Fruit fly (Drosophila melanogaster) whole organism, embryonic: ENCODE measurements around the gene CG15198.

ENCODE experiments used
- Bteb2 ChIP-seq: fragments of 200-800 bp; sonication (Bioruptor generic); optimal IDR thresholded peaks from 2 replicates; lab custom pipeline; 2016; ENCODE audit warnings: missing biosample characterization, missing genetic modification characterization
- CG10366 ChIP-seq: fragments of 200-800 bp; sonication (Bioruptor generic); IDR thresholded peaks from 2 replicates; pipeline ENCODE4 v1.3.6; 2022; ENCODE audit warnings: missing biosample characterization, missing genetic modification characterization
- CG11456 ChIP-seq: fragments of 200-800 bp; sonication (Bioruptor generic); IDR thresholded peaks from 3 replicates; pipeline ENCODE4 v1.3.6; 2022; ENCODE audit warnings: missing biosample characterization, missing genetic modification characterization
- CG12299 ChIP-seq: fragments of 200-800 bp; sonication (Bioruptor generic); optimal IDR thresholded peaks from 2 replicates; lab custom pipeline; 2018; ENCODE audit warnings: missing biosample characterization, mild to moderate bottlenecking, missing genetic modification characterization
- CG12769 ChIP-seq: fragments of 200-800 bp; sonication (Bioruptor generic); optimal IDR thresholded peaks from 2 replicates; lab custom pipeline; 2019; ENCODE audit warnings: missing biosample characterization, mild to moderate bottlenecking, missing genetic modification characterization, moderate library complexity
- CG13775 ChIP-seq: fragments of 200-800 bp; sonication (Bioruptor generic); optimal IDR thresholded peaks from 3 replicates; lab custom pipeline; 2017; ENCODE audit warnings: missing biosample characterization, mild to moderate bottlenecking, missing genetic modification characterization
- CG17328 ChIP-seq: fragments of 200-800 bp; sonication (Bioruptor generic); IDR thresholded peaks from 2 replicates; pipeline ENCODE4 v1.3.6; 2022; ENCODE audit warnings: missing biosample characterization, missing genetic modification characterization
- CG30431 ChIP-seq: fragments of 200-800 bp; sonication (Bioruptor generic); optimal IDR thresholded peaks from 2 replicates; lab custom pipeline; 2017; ENCODE audit warnings: missing biosample characterization, missing genetic modification characterization
- CG31365 ChIP-seq: fragments of 200-800 bp; sonication (Bioruptor generic); optimal IDR thresholded peaks from 2 replicates; lab custom pipeline; 2018; ENCODE audit warnings: missing biosample characterization, mild to moderate bottlenecking, missing genetic modification characterization
- CG32772 ChIP-seq: fragments of 200-800 bp; sonication (Bioruptor generic); IDR thresholded peaks from 2 replicates; pipeline ENCODE4 v1.3.6; 2022; ENCODE audit warnings: missing biosample characterization, missing genetic modification characterization
- CG6791 ChIP-seq: fragments of 200-800 bp; sonication (Bioruptor generic); IDR thresholded peaks from 3 replicates; pipeline ENCODE4 v1.3.6; 2022; ENCODE audit warnings: missing biosample characterization, missing genetic modification characterization; ENCODE audit not compliant: partially characterized antibody
- CG6854 ChIP-seq: fragments of 200-800 bp; sonication (Bioruptor generic); optimal IDR thresholded peaks from 3 replicates; lab custom pipeline; 2017; ENCODE audit warnings: missing biosample characterization, mild to moderate bottlenecking, missing genetic modification characterization
- CG8290 ChIP-seq, 3 experiments: fragments of 200-800 bp; sonication (Bioruptor generic); optimal IDR thresholded peaks; 2 replicates each; lab custom pipeline; 2016 to 2019; ENCODE audit warnings: missing biosample characterization in 3 of 3, missing genetic modification characterization in 3 of 3, mild to moderate bottlenecking in 2 of 3, moderate library complexity in 1 of 3
- CG9215 ChIP-seq: fragments of 200-800 bp; sonication (Bioruptor generic); IDR thresholded peaks from 2 replicates; pipeline ENCODE4 v1.3.6; 2022; ENCODE audit warnings: missing biosample characterization, missing genetic modification characterization
- CG9797 ChIP-seq: fragments of 200-800 bp; sonication (Bioruptor generic); optimal IDR thresholded peaks from 3 replicates; lab custom pipeline; 2018; ENCODE audit warnings: missing biosample characterization, mild to moderate bottlenecking, missing genetic modification characterization
- CTCF ChIP-seq: fragments of 200-800 bp; sonication (Bioruptor generic); optimal IDR thresholded peaks from 2 replicates; lab custom pipeline; 2017; ENCODE audit warnings: missing biosample characterization, mild to moderate bottlenecking, missing genetic modification characterization, moderate library complexity
- Deaf1 ChIP-seq: fragments of 200-800 bp; optimal IDR thresholded peaks from 3 replicates; lab custom pipeline; 2019; ENCODE audit warnings: missing biosample characterization, mild to moderate bottlenecking, missing genetic modification characterization, moderate library complexity
- HHEX ChIP-seq: fragments of 200-800 bp; sonication (Bioruptor generic); optimal IDR thresholded peaks from 3 replicates; lab custom pipeline; 2017; ENCODE audit warnings: missing biosample characterization, mild to moderate bottlenecking, missing genetic modification characterization, missing genetic modification reagents
- Hmx ChIP-seq: fragments of 200-800 bp; sonication (Bioruptor generic); optimal IDR thresholded peaks from 2 replicates; lab custom pipeline; 2016; ENCODE audit warnings: missing biosample characterization, missing genetic modification characterization
- Jarid2 ChIP-seq: fragments of 200-800 bp; sonication (Bioruptor generic); optimal IDR thresholded peaks from 3 replicates; lab custom pipeline; 2017; ENCODE audit warnings: mild to moderate bottlenecking, missing biosample characterization, missing genetic modification reagents, missing genetic modification characterization
- Nf-YA ChIP-seq: fragments of 200-800 bp; sonication (Bioruptor generic); IDR thresholded peaks from 2 replicates; pipeline ENCODE4 v1.3.6; 2022; ENCODE audit warnings: missing biosample characterization, missing genetic modification characterization
- Oli ChIP-seq: fragments of 200-800 bp; sonication (Bioruptor generic); optimal IDR thresholded peaks from 2 replicates; lab custom pipeline; 2018; ENCODE audit warnings: missing biosample characterization, mild to moderate bottlenecking, missing genetic modification characterization, moderate library complexity
- Optix ChIP-seq: fragments of 200-800 bp; sonication (Bioruptor generic); IDR thresholded peaks from 3 replicates; pipeline ENCODE4 v1.3.6; 2022; ENCODE audit warnings: missing biosample characterization, missing genetic modification characterization
- Ptx1 ChIP-seq: fragments of 200-800 bp; sonication (Bioruptor generic); IDR thresholded peaks from 2 replicates; pipeline ENCODE4 v1.3.6; 2022; ENCODE audit warnings: missing biosample characterization, missing genetic modification characterization
- Sox102F ChIP-seq: fragments of 200-800 bp; sonication (Bioruptor generic); optimal IDR thresholded peaks from 2 replicates; lab custom pipeline; 2018; ENCODE audit warnings: missing biosample characterization, mild to moderate bottlenecking, missing genetic modification characterization, moderate library complexity
- abd-A ChIP-seq: fragments of 200-800 bp; sonication (Bioruptor generic); optimal IDR thresholded peaks from 3 replicates; lab custom pipeline; 2019; ENCODE audit warnings: missing biosample characterization, mild to moderate bottlenecking, missing genetic modification characterization, moderate library complexity
- bbx ChIP-seq: fragments of 200-800 bp; sonication (Bioruptor generic); IDR thresholded peaks from 2 replicates; pipeline ENCODE4 v1.3.6; 2022; ENCODE audit warnings: missing biosample characterization, missing genetic modification characterization; ENCODE audit not compliant: partially characterized antibody
- crc ChIP-seq: fragments of 200-800 bp; sonication (Bioruptor generic); optimal IDR thresholded peaks from 2 replicates; lab custom pipeline; 2016; ENCODE audit warnings: missing biosample characterization, missing genetic modification characterization
- crol ChIP-seq: fragments of 200-800 bp; sonication (Bioruptor generic); IDR thresholded peaks from 2 replicates; pipeline ENCODE4 v1.3.6; 2022; ENCODE audit warnings: missing biosample characterization, missing genetic modification characterization
- cwo ChIP-seq: fragments of 200-800 bp; sonication (Bioruptor generic); optimal IDR thresholded peaks from 3 replicates; lab custom pipeline; 2017; ENCODE audit warnings: missing biosample characterization, missing genetic modification characterization, mild to moderate bottlenecking, moderate library complexity, missing genetic modification reagents
- jigr1 ChIP-seq: fragments of 200-800 bp; sonication (Bioruptor generic); IDR thresholded peaks from 3 replicates; pipeline ENCODE4 v1.3.6; 2022; ENCODE audit warnings: missing biosample characterization, missing genetic modification characterization
- nau ChIP-seq: fragments of 200-800 bp; sonication (Bioruptor generic); optimal IDR thresholded peaks from 3 replicates; lab custom pipeline; 2017; ENCODE audit warnings: missing biosample characterization, mild to moderate bottlenecking, missing genetic modification characterization, missing genetic modification reagents
- nom ChIP-seq: fragments of 200-800 bp; sonication (Bioruptor generic); optimal IDR thresholded peaks from 2 replicates; lab custom pipeline; 2017; ENCODE audit warnings: missing biosample characterization, missing genetic modification characterization, mild to moderate bottlenecking, moderate library complexity, missing genetic modification reagents
- pnt ChIP-seq: fragments of 200-800 bp; sonication (Bioruptor generic); optimal IDR thresholded peaks from 3 replicates; lab custom pipeline; 2016; ENCODE audit warnings: missing biosample characterization, missing genetic modification characterization
- prd ChIP-seq, 3 experiments: fragments of >200 bp in 2 of 3; fragments of 200-800 bp in 1 of 3; sonication (Bioruptor generic) in 1 of 3; optimal IDR thresholded peaks in 2 of 3; IDR thresholded peaks in 1 of 3; 2 replicates in 2 of 3; 3 replicates in 1 of 3; pipeline versions ENCODE4 v1.3.6 to Lab custom; 2017 to 2022; ENCODE audit warnings: missing biosample characterization in 1 of 3, missing genetic modification characterization in 1 of 3
- pum ChIP-seq: fragments of 200-800 bp; sonication (Bioruptor generic); optimal IDR thresholded peaks from 2 replicates; lab custom pipeline; 2016; ENCODE audit warnings: missing biosample characterization, missing genetic modification characterization
- pzg ChIP-seq: fragments of 200-800 bp; sonication (Bioruptor generic); optimal IDR thresholded peaks from 3 replicates; lab custom pipeline; 2018; ENCODE audit warnings: missing biosample characterization, mild to moderate bottlenecking, missing genetic modification characterization, moderate library complexity
- scrt ChIP-seq: fragments of 200-800 bp; sonication (Bioruptor generic); optimal IDR thresholded peaks from 2 replicates; lab custom pipeline; 2018; ENCODE audit warnings: missing biosample characterization, mild to moderate bottlenecking, missing genetic modification characterization, moderate library complexity
- sens ChIP-seq: fragments of 200-800 bp; sonication (Bioruptor generic); peaks from one replicate; lab custom pipeline; 2016; ENCODE audit warnings: missing biosample characterization, missing genetic modification characterization
- slbo ChIP-seq: fragments of 200-800 bp; sonication (Bioruptor generic); IDR thresholded peaks from 2 replicates; pipeline ENCODE4 v1.3.6; 2022; ENCODE audit warnings: missing biosample characterization, missing genetic modification characterization
- tx ChIP-seq: fragments of 200-800 bp; sonication (Bioruptor generic); optimal IDR thresholded peaks from 2 replicates; lab custom pipeline; 2016; ENCODE audit warnings: missing biosample characterization, missing genetic modification characterization
- yki ChIP-seq: fragments of >200 bp; optimal IDR thresholded peaks from 3 replicates; lab custom pipeline; 2018
- zfh1 ChIP-seq: fragments of 200-800 bp; sonication (Bioruptor generic); IDR thresholded peaks from 3 replicates; pipeline ENCODE4 v1.3.6; 2022; ENCODE audit warnings: missing biosample characterization, missing genetic modification characterization

Gene CG15198

dm6 chrX:11283570-11283969 lies 35.5 kb downstream of the CG15198 start (continued):
- no peak for TF ChIP-seq prd (optimal IDR thresholded peaks at IDR 0.05; lab: Kevin White, UChicago)
- TF ChIP-seq prd (GFP tag; IDR thresholded peaks at IDR 0.05; lab: Robert Waterston, UW): peak; percentile 31; the same call in 1 of the 3 replicates
- TF ChIP-seq CG30431 (GFP tag; lab: Kevin White, UChicago): no peak
- no peak; the same call in 1 of the 2 replicates for TF ChIP-seq CG10366
- no peak for TF ChIP-seq CG12769 (tag; lab: Kevin White, UChicago)
- TF ChIP-seq bbx: no peak
- no peak for TF ChIP-seq nom (GFP tag; lab: Kevin White, UChicago)
- no peak for TF ChIP-seq CG13775
- TF ChIP-seq CTCF (GFP tag; lab: Kevin White, UChicago): no peak
- no peak for TF ChIP-seq pnt
- no peak for TF ChIP-seq CG6854 (GFP tag; lab: Kevin White, UChicago)
- TF ChIP-seq slbo (GFP tag; lab: Robert Waterston, UW): peak; percentile 43; the same call in 1 of the 2 replicates
- 0 out of 2 replicates have a peak, but pooled peaks have one; percentile 17 for TF ChIP-seq Ptx1
- TF ChIP-seq Oli (tag; lab: Kevin White, UChicago): no peak
- no peak for TF ChIP-seq CG32772 (GFP tag; lab: Robert Waterston, UW)
- no peak for TF ChIP-seq yki
- peak; percentile 7 for TF ChIP-seq pum
- TF ChIP-seq CG17328 (GFP tag; lab: Robert Waterston, UW): 0 out of 2 replicates have a peak, but pooled peaks have one; percentile 9
- no peak for TF ChIP-seq CG6791 (GFP tag; lab: Robert Waterston, UW)
- no peak for TF ChIP-seq CG12299 (tag; lab: Kevin White, UChicago)
- no peak for TF ChIP-seq nau (GFP tag; lab: Kevin White, UChicago)
- peak; percentile 15 for TF ChIP-seq Sox102F (GFP tag; lab: Kevin White, UChicago)
- no peak for TF ChIP-seq zfh1 (GFP tag; lab: Robert Waterston, UW)
- TF ChIP-seq Nf-YA: no peak
- no peak for TF ChIP-seq tx
- TF ChIP-seq CG11456 (GFP tag; lab: Robert Waterston, UW): 0 out of 3 replicates have a peak, but pooled peaks have one; percentile 51
- no peak for TF ChIP-seq Optix (GFP tag; lab: Robert Waterston, UW)
- TF ChIP-seq Hmx (GFP tag; lab: Kevin White, UChicago): no peak
- no peak for TF ChIP-seq HHEX
- TF ChIP-seq Bteb2 (GFP tag; lab: Kevin White, UChicago): no peak
- TF ChIP-seq jigr1 (GFP tag; lab: Robert Waterston, UW): no peak
- no peak for TF ChIP-seq CG31365 (tag; lab: Kevin White, UChicago)
- no peak for TF ChIP-seq cwo
- no peak for TF ChIP-seq crc (GFP tag; lab: Kevin White, UChicago)
- no peak for TF ChIP-seq CG9797
- TF ChIP-seq CG8290 (GFP tag; optimal IDR thresholded peaks at IDR 0.05; lab: Kevin White, UChicago): no peak
- TF ChIP-seq CG8290 (tag; optimal IDR thresholded peaks at IDR 0.05; lab: Kevin White, UChicago): peak in 1 of 2 experiments; percentile 38
- peak; percentile 80 for TF ChIP-seq sens (GFP tag; lab: Kevin White, UChicago)

DNA sequence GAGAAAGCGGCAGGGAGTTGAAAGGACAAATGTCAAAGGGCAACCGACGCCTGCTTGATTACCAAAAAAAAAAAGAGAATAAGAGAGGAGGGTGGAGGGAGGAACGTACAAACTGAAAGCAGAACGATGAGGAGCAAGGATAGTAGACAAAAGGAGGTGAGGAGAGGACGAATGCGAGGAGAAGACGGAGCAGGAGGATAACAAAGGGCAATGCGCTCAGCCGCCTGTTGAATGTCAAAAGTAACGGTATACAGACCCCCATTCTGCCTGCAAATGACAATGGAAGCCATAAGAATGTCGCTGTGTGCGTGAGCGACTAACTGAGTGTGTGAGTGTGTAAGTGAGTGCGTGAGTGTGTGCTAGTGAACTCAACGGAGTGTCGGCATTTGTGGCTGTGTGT lies 37.0 kb downstream of the CG15198 start:
- TF ChIP-seq crol (0 out of 2 replicates have a peak, but pooled peaks have one; percentile 18), CG9215 (GFP tag; lab: Robert Waterston, UW) (no peak), scrt (peak; percentile 90), abd-A (peak; percentile 47)

DNA sequence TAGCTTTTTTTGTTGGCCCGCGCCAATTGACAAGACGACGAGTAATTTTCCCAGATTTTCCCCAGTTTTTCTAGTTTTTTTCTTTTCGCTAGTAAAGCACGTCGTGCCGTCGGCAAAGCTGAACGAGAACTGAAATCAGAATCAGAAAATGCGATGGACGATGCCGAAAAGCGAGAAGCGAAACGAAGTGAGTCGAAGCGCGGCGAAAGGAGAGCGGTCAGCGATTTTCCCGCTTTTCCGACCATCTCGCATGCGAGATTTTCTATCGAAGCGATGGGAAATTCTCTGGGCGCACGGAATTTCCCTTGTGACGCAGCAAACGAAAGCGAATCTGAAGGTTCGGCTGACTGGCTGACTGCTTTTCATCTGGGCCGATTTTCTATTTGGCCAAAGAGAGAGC lies 45.5 kb downstream of the CG15198 start:
- TF ChIP-seq Jarid2 (GFP tag; lab: Kevin White, UChicago) (peak; percentile 18), Deaf1 (tag; lab: Kevin White, UChicago) (peak; percentile 90), pzg (no peak)
